Worm (Caenorhabditis elegans) whole organism, midembryonic: ENCODE measurements around the gene Y54G2A.41.
"Not testable (repeated sequence)": the region's sequence is repeated elsewhere in the genome, so short reads cannot be mapped to it uniquely, and the experiment has no call there.

Source experiments
- T22C8.4 ChIP-seq: fragments of 200-800 bp; sonication (Bioruptor generic); IDR thresholded peaks from 2 replicates; pipeline ENCODE4 v1.3.6; 2022; ENCODE audit warnings: missing genetic modification characterization, missing compliant biosample characterization
- cog-1 ChIP-seq: sonication (generic microtip); optimal IDR thresholded peaks from 2 replicates; lab custom pipeline; 2016; ENCODE audit warnings: missing genetic modification characterization, missing compliant biosample characterization
- flt-1 ChIP-seq: fragments of 200-800 bp; sonication (Bioruptor generic); IDR thresholded peaks from 2 replicates; pipeline ENCODE4 v1.3.6; 2022; ENCODE audit warnings: missing genetic modification characterization, missing compliant biosample characterization
- klf-2 ChIP-seq: fragments of 200-800 bp; sonication (Bioruptor generic); conservative IDR thresholded peaks from 2 replicates; pipeline ENCODE4 v1.3.6; 2022; ENCODE audit warnings: missing genetic modification reagents, missing genetic modification characterization, missing compliant biosample characterization
- med-1 ChIP-seq: sonication (generic microtip); optimal IDR thresholded peaks from 2 replicates; lab custom pipeline; 2017; ENCODE audit warnings: missing genetic modification characterization, mild to moderate bottlenecking, missing compliant biosample characterization, antibody characterized with exemption, missing genetic modification reagents; ENCODE audit not compliant: insufficient read depth
- ref-1 ChIP-seq: fragments of 200-800 bp; sonication (Bioruptor generic); conservative IDR thresholded peaks from 2 replicates; pipeline ENCODE4 v1.3.6; 2022; ENCODE audit warnings: missing genetic modification reagents, missing genetic modification characterization, missing compliant biosample characterization
- tab-1 ChIP-seq: fragments of 200-800 bp; sonication (Bioruptor generic); IDR thresholded peaks from 2 replicates; pipeline ENCODE4 v1.3.6; 2022; ENCODE audit warnings: missing genetic modification characterization, missing compliant biosample characterization
- ztf-23 ChIP-seq: fragments of 200-800 bp; sonication (Bioruptor generic); IDR thresholded peaks from 2 replicates; pipeline ENCODE4 v1.3.6; 2022; ENCODE audit warnings: missing genetic modification reagents, missing genetic modification characterization, missing compliant biosample characterization
- ztf-29 ChIP-seq: fragments of 200-800 bp; sonication (Bioruptor generic); IDR thresholded peaks from 2 replicates; pipeline ENCODE4 v1.3.6; 2022; ENCODE audit warnings: missing genetic modification reagents, missing genetic modification characterization, missing compliant biosample characterization

Gene Y54G2A.41

ce11 chrIV:2716474-2716873 is 35.2 kb upstream of the Y54G2A.41 start, which contains the start of gene Y94H6A.7:
Gene Y94H6A.7 (minus strand): TSS chrIV:2716574.
- TF ChIP-seq T22C8.4 (GFP tag; lab: Robert Waterston, UW): peak; percentile 44; the same call in 1 of the 2 replicates

ce11 chrIV:2719734-2720133 is 31.9 kb upstream of the Y54G2A.41 start, which contains the start of gene ndua-12:
Gene ndua-12 (minus strand): TSS chrIV:2719834.
- not testable (repeated sequence) for TF ChIP-seq ztf-29, ref-1, tab-1 (GFP tag; lab: Robert Waterston, UW)

- TF ChIP-seq flt-1 (GFP tag; lab: Robert Waterston, UW): no peak
- TF ChIP-seq klf-2 (GFP tag; lab: Robert Waterston, UW): no peak
- TF ChIP-seq med-1 (GFP tag; lab: Kevin White, UChicago): no peak
- TF ChIP-seq cog-1 (tag; lab: Kevin White, UChicago): no peak
- no peak for TF ChIP-seq ref-1 (GFP tag; lab: Robert Waterston, UW)
- TF ChIP-seq ztf-29 (GFP tag; lab: Robert Waterston, UW): no peak
- peak; percentile 61 for TF ChIP-seq ztf-23 (GFP tag; lab: Robert Waterston, UW)
- TF ChIP-seq tab-1 (GFP tag; lab: Robert Waterston, UW): no peak
- TF ChIP-seq T22C8.4 (GFP tag; lab: Robert Waterston, UW): peak; percentile 30; the same call in 1 of the 2 replicates
These were observed 25.9 kb upstream of the Y54G2A.41 start, which contains the start of gene ubxn-2 for ce11 chrIV:2725784-2726183. Gene ubxn-2 (minus strand): TSS chrIV:2725819.

- TF ChIP-seq med-1 (GFP tag; lab: Kevin White, UChicago): no peak
- TF ChIP-seq T22C8.4 (GFP tag; lab: Robert Waterston, UW): no peak
- TF ChIP-seq ref-1 (GFP tag; lab: Robert Waterston, UW): no peak
- TF ChIP-seq klf-2 (GFP tag; lab: Robert Waterston, UW): no peak
- no peak for TF ChIP-seq cog-1 (tag; lab: Kevin White, UChicago)
- TF ChIP-seq flt-1 (GFP tag; lab: Robert Waterston, UW): no peak
- TF ChIP-seq tab-1 (GFP tag; lab: Robert Waterston, UW): no peak
- TF ChIP-seq ztf-29 (GFP tag; lab: Robert Waterston, UW): no peak
- no peak for TF ChIP-seq ztf-23 (GFP tag; lab: Robert Waterston, UW)
These were observed 21.7 kb upstream of the Y54G2A.41 start, which contains the start of gene Y94H6A.2 for ce11 chrIV:2729957-2730356. Gene Y94H6A.2 (plus strand): TSS chrIV:2730292.

- TF ChIP-seq ztf-29 (GFP tag; lab: Robert Waterston, UW) (no peak), med-1 (GFP tag; lab: Kevin White, UChicago) (no peak)
These were observed 17.0 kb upstream of the Y54G2A.41 start for ce11 chrIV:2734675-2735074.

- TF ChIP-seq T22C8.4 (GFP tag; lab: Robert Waterston, UW): peak; percentile 64
- no peak for TF ChIP-seq ztf-29 (GFP tag; lab: Robert Waterston, UW)
- no peak for TF ChIP-seq ztf-23 (GFP tag; lab: Robert Waterston, UW)
These were observed 15.1 kb upstream of the Y54G2A.41 start for ce11 chrIV:2736575-2736974.

ce11 chrIV:2738466-2738865 is 13.2 kb upstream of the Y54G2A.41 start:
- TF ChIP-seq ref-1 (GFP tag; lab: Robert Waterston, UW): no peak
- TF ChIP-seq tab-1 (GFP tag; lab: Robert Waterston, UW): no peak
- no peak for TF ChIP-seq flt-1 (GFP tag; lab: Robert Waterston, UW)
- TF ChIP-seq T22C8.4 (GFP tag; lab: Robert Waterston, UW): no peak
- no peak for TF ChIP-seq ztf-29 (GFP tag; lab: Robert Waterston, UW)
- TF ChIP-seq klf-2 (GFP tag; lab: Robert Waterston, UW): no peak
- no peak for TF ChIP-seq ztf-23 (GFP tag; lab: Robert Waterston, UW)
- no peak for TF ChIP-seq cog-1 (tag; lab: Kevin White, UChicago)
- TF ChIP-seq med-1 (GFP tag; lab: Kevin White, UChicago): no peak

- TF ChIP-seq ref-1 (GFP tag; lab: Robert Waterston, UW) (peak; percentile 89), klf-2 (GFP tag; lab: Robert Waterston, UW) (peak; percentile 95), T22C8.4 (GFP tag; lab: Robert Waterston, UW) (peak; percentile 94), flt-1 (GFP tag; lab: Robert Waterston, UW) (peak; percentile 95), tab-1 (GFP tag; lab: Robert Waterston, UW) (peak; percentile 98), ztf-23 (GFP tag; lab: Robert Waterston, UW) (peak; percentile 96), ztf-29 (GFP tag; lab: Robert Waterston, UW) (peak; percentile 90)
These were observed 11.6 kb upstream of the Y54G2A.41 start for ce11 chrIV:2740035-2740434.

ce11 chrIV:2742470-2743044 is 9.1 kb upstream of the Y54G2A.41 start, which contains the start of gene nhr-277:
Gene nhr-277 (plus strand): TSS chrIV:2742994.
- TF ChIP-seq ztf-23 (GFP tag; lab: Robert Waterston, UW): no peak
- TF ChIP-seq flt-1 (GFP tag; lab: Robert Waterston, UW): no peak
- no peak for TF ChIP-seq tab-1 (GFP tag; lab: Robert Waterston, UW)
- TF ChIP-seq med-1 (GFP tag; lab: Kevin White, UChicago): no peak
- TF ChIP-seq cog-1 (tag; lab: Kevin White, UChicago): no peak
- TF ChIP-seq ztf-29 (GFP tag; lab: Robert Waterston, UW): no peak
- TF ChIP-seq T22C8.4 (GFP tag; lab: Robert Waterston, UW): no peak
- TF ChIP-seq ref-1 (GFP tag; lab: Robert Waterston, UW): no peak
- no peak for TF ChIP-seq klf-2 (GFP tag; lab: Robert Waterston, UW)
